Fruit fly (Drosophila melanogaster) Kc167 (cell line): ENCODE data around the gene Remo.

Experiments
- Sin3A ChIP-seq: fragments of >200 bp; optimal IDR thresholded peaks from 2 replicates; lab custom pipeline; 2018; ENCODE audit warnings: missing external identifiers
- psq ChIP-seq: fragments of >200 bp; optimal IDR thresholded peaks from 2 replicates; lab custom pipeline; 2017; ENCODE audit warnings: missing external identifiers

- TF ChIP-seq Sin3A (lab: Kevin White, UChicago) (no peak), psq (lab: Kevin White, UChicago) (no peak)
These were observed 34.7 kb upstream of the Remo start for dm6 chrX:13253062-13253724.
